Worm (Caenorhabditis elegans) whole organism, L4/young adult: Measurements from ENCODE around the gene B0507.7.

Experiments
- W03F9.2 ChIP-seq: fragments of 150-350 bp; optimal IDR thresholded peaks from 2 replicates; lab custom pipeline; 2014; ENCODE audit warnings: missing biosample characterization, missing genetic modification characterization
- dao-5 ChIP-seq: sonication (generic microtip); optimal IDR thresholded peaks from 2 replicates; lab custom pipeline; 2016; ENCODE audit warnings: missing genotype, missing genetic modification characterization, moderate library complexity, missing compliant biosample characterization
- him-1 ChIP-seq: sonication (generic microtip); optimal IDR thresholded peaks from 2 replicates; lab custom pipeline; 2016; ENCODE audit warnings: missing genotype, missing genetic modification reagents, missing genetic modification characterization, missing compliant biosample characterization

- no peak for TF ChIP-seq him-1 (tag; lab: Kevin White, UChicago)
- TF ChIP-seq W03F9.2 = no peak
- TF ChIP-seq dao-5 = no peak
These were observed 25.6 kb downstream of the B0507.7 start, which contains the start of gene ZC196.4 for ce11 chrV:8732934-8733333.
